Fruit fly (Drosophila melanogaster): ENCODE results near the gene SdhD.
A peak's percentile ranks its signal among the peaks of the same experiment; 100 is the strongest.

The SdhD gene

dm6 chr3R:23803668-23804067 is 43.3 kb upstream of the SdhD start, which contains the start of gene CG34355 (continued):
- TF ChIP-seq CG6654 (GFP tag; optimal IDR thresholded peaks at IDR 0.05) (no peak), CG11695 (GFP tag; IDR thresholded peaks at IDR 0.05) (0 out of 3 replicates have a peak, but pooled peaks have one; percentile 14), slbo (GFP tag; IDR thresholded peaks at IDR 0.05) (no peak), hb (GFP tag; IDR thresholded peaks at IDR 0.05; ENCODE audit: partially characterized antibody) (no peak), kah (GFP tag; optimal IDR thresholded peaks at IDR 0.05) (peak; percentile 43), pum (GFP tag; optimal IDR thresholded peaks at IDR 0.05) (no peak), Fer2 (tag; optimal IDR thresholded peaks at IDR 0.05) (no peak), CG7372 (GFP tag; IDR thresholded peaks at IDR 0.05) (peak; percentile 29; the same call in 1 of the 2 replicates), CG10267 (tag; optimal IDR thresholded peaks at IDR 0.05) (no peak), Hsf (GFP tag; optimal IDR thresholded peaks at IDR 0.05) (peak; percentile 12), CG12219 (GFP tag; optimal IDR thresholded peaks at IDR 0.05) (peak; percentile 80), chm (GFP tag; IDR thresholded peaks at IDR 0.05) (peak; percentile 56; the same call in 1 of the 2 replicates), wek (GFP tag; optimal IDR thresholded peaks at IDR 0.05) (peak; percentile 80), CrebB (tag; optimal IDR thresholded peaks at IDR 0.05) (peak; percentile 37), CG6254 (GFP tag; optimal IDR thresholded peaks at IDR 0.05) (peak; percentile 63), Spps (tag; optimal IDR thresholded peaks at IDR 0.05) (peak; percentile 21), CG12391 (tag; optimal IDR thresholded peaks at IDR 0.05) (peak; percentile 54), CG18764 (GFP tag; optimal IDR thresholded peaks at IDR 0.05) (no peak), Xbp1 (GFP tag; optimal IDR thresholded peaks at IDR 0.05) (peak; percentile 32), Ssrp (tag; optimal IDR thresholded peaks at IDR 0.05) (peak; percentile 6), Dip2 (GFP tag; IDR thresholded peaks at IDR 0.05) (no peak), phol (tag; optimal IDR thresholded peaks at IDR 0.05) (no peak), kay (GFP tag; optimal IDR thresholded peaks at IDR 0.05) (no peak), pfk (GFP tag; optimal IDR thresholded peaks at IDR 0.05) (no peak), CG15011 (GFP tag; optimal IDR thresholded peaks at IDR 0.05) (peak; percentile 62), hth (optimal IDR thresholded peaks at IDR 0.05) (no peak), onecut (GFP tag; IDR thresholded peaks at IDR 0.05) (peak; percentile 52; the same call in 1 of the 2 replicates), stc (GFP tag; IDR thresholded peaks at IDR 0.05) (peak; percentile 52; the same call in 1 of the 2 replicates), otp (GFP tag; IDR thresholded peaks at IDR 0.05) (no peak), ATbp (GFP tag; optimal IDR thresholded peaks at IDR 0.05) (peak; percentile 66), CG6175 (GFP tag; IDR thresholded peaks at IDR 0.05) (no peak), Mes4 (GFP tag; optimal IDR thresholded peaks at IDR 0.05) (peak; percentile 58), CG14860 (GFP tag; IDR thresholded peaks at IDR 0.05; ENCODE audit: partially characterized antibody) (no peak), CG17568 (GFP tag; optimal IDR thresholded peaks at IDR 0.05) (peak; percentile 84), ab (GFP tag; optimal IDR thresholded peaks at IDR 0.05) (no peak), caup (GFP tag; optimal IDR thresholded peaks at IDR 0.05; ENCODE audit: severe bottlenecking) (peak; percentile 76), sc (optimal IDR thresholded peaks at IDR 0.05) (no peak), sc (GFP tag; optimal IDR thresholded peaks at IDR 0.05) (peak; percentile 36), ind (GFP tag; optimal IDR thresholded peaks at IDR 0.05) (no peak), sens-2 (GFP tag; IDR thresholded peaks at IDR 0.05) (no peak), CG18619 (GFP tag; optimal IDR thresholded peaks at IDR 0.05) (peak; percentile 71), bowl (GFP tag; IDR thresholded peaks at IDR 0.05) (no peak), lov (optimal IDR thresholded peaks at IDR 0.05) (no peak), lov (GFP tag; IDR thresholded peaks at IDR 0.05) (0 out of 3 replicates have a peak, but pooled peaks have one; percentile 14), dmrt11E (tag; optimal IDR thresholded peaks at IDR 0.05) (peak; percentile 35), ro (GFP tag; IDR thresholded peaks at IDR 0.05) (no peak), CG13123 (GFP tag; optimal IDR thresholded peaks at IDR 0.05) (no peak), ci (GFP tag; IDR thresholded peaks at IDR 0.05) (peak; percentile 94), ato (GFP tag; IDR thresholded peaks at IDR 0.05; ENCODE audit: partially characterized antibody) (no peak), CG17328 (GFP tag; IDR thresholded peaks at IDR 0.05) (peak; percentile 70), dysf (GFP tag; IDR thresholded peaks at IDR 0.05) (peak; percentile 27; the same call in 1 of the 3 replicates), CG6765 (GFP tag; optimal IDR thresholded peaks at IDR 0.05) (peak; percentile 33)

All from whole organism, embryonic.